Fruit fly (Drosophila melanogaster) whole organism, embryonic: ENCODE measurements around the gene Eip63E.

Experiments
- Abd-B ChIP-seq: fragments of 200-800 bp; sonication (Bioruptor generic); optimal IDR thresholded peaks from 2 replicates; lab custom pipeline; 2018; ENCODE audit warnings: missing biosample characterization, mild to moderate bottlenecking, missing genetic modification characterization, moderate library complexity
- B-H2 ChIP-seq: fragments of 200-800 bp; sonication (Bioruptor generic); optimal IDR thresholded peaks from 2 replicates; lab custom pipeline; 2018; ENCODE audit warnings: missing biosample characterization, mild to moderate bottlenecking, missing genetic modification characterization
- CG10366 ChIP-seq: fragments of 200-800 bp; sonication (Bioruptor generic); IDR thresholded peaks from 2 replicates; pipeline ENCODE4 v1.3.6; 2022; ENCODE audit warnings: missing biosample characterization, missing genetic modification characterization
- CG10462 ChIP-seq: fragments of 200-800 bp; sonication (Bioruptor generic); optimal IDR thresholded peaks from 2 replicates; lab custom pipeline; 2016; ENCODE audit warnings: missing biosample characterization, missing genetic modification characterization
- CG11093 ChIP-seq: fragments of 200-800 bp; sonication (Bioruptor generic); IDR thresholded peaks from 3 replicates; pipeline ENCODE4 v1.3.6; 2022; ENCODE audit warnings: missing biosample characterization, missing genetic modification characterization
- CG14860 ChIP-seq: fragments of 200-800 bp; sonication (Bioruptor generic); IDR thresholded peaks from 3 replicates; pipeline ENCODE4 v1.3.6; 2022; ENCODE audit warnings: missing biosample characterization, missing genetic modification characterization; ENCODE audit not compliant: partially characterized antibody
- CG15514 ChIP-seq: fragments of 200-800 bp; sonication (Bioruptor generic); optimal IDR thresholded peaks from 3 replicates; lab custom pipeline; 2017; ENCODE audit warnings: missing biosample characterization, missing genetic modification characterization, mild to moderate bottlenecking, moderate library complexity, missing genetic modification reagents
- CG1603 ChIP-seq: fragments of 200-800 bp; sonication (Bioruptor generic); optimal IDR thresholded peaks from 2 replicates; lab custom pipeline; 2019; ENCODE audit warnings: missing biosample characterization, mild to moderate bottlenecking, missing genetic modification characterization, moderate library complexity
- CG17359 ChIP-seq: fragments of 200-800 bp; sonication (Bioruptor generic); optimal IDR thresholded peaks from 3 replicates; lab custom pipeline; 2018; ENCODE audit warnings: missing biosample characterization, mild to moderate bottlenecking, missing genetic modification characterization, moderate library complexity
- CG30020 ChIP-seq: fragments of 200-800 bp; optimal IDR thresholded peaks from 2 replicates; lab custom pipeline; 2019; ENCODE audit warnings: missing biosample characterization, mild to moderate bottlenecking, missing genetic modification characterization, moderate library complexity
- CG4360 ChIP-seq: fragments of 200-800 bp; sonication (Bioruptor generic); IDR thresholded peaks from 2 replicates; pipeline ENCODE4 v1.3.6; 2022; ENCODE audit warnings: missing biosample characterization, missing genetic modification characterization
- CG6654 ChIP-seq: fragments of 200-800 bp; sonication (Bioruptor generic); optimal IDR thresholded peaks from 2 replicates; lab custom pipeline; 2017; ENCODE audit warnings: missing biosample characterization, mild to moderate bottlenecking, missing genetic modification characterization
- CG6765 ChIP-seq: fragments of 200-800 bp; sonication (Bioruptor generic); optimal IDR thresholded peaks from 3 replicates; lab custom pipeline; 2017; ENCODE audit warnings: missing biosample characterization, mild to moderate bottlenecking, missing genetic modification characterization
- CG7839 ChIP-seq: fragments of 200-800 bp; sonication (Bioruptor generic); optimal IDR thresholded peaks from 3 replicates; lab custom pipeline; 2018; ENCODE audit warnings: missing biosample characterization, mild to moderate bottlenecking, missing genetic modification characterization, moderate library complexity
- CG8478 ChIP-seq: fragments of >200 bp; optimal IDR thresholded peaks from 2 replicates; lab custom pipeline; 2018
- CG8944 ChIP-seq: fragments of 200-800 bp; sonication (Bioruptor generic); optimal IDR thresholded peaks from 3 replicates; lab custom pipeline; 2016; ENCODE audit warnings: missing biosample characterization, missing genetic modification characterization
- CHES-1-like ChIP-seq: fragments of 200-800 bp; sonication (Bioruptor generic); optimal IDR thresholded peaks from 2 replicates; lab custom pipeline; 2016; ENCODE audit warnings: missing biosample characterization, missing genetic modification characterization
- Deaf1 ChIP-seq: fragments of 200-800 bp; optimal IDR thresholded peaks from 3 replicates; lab custom pipeline; 2019; ENCODE audit warnings: missing biosample characterization, mild to moderate bottlenecking, missing genetic modification characterization, moderate library complexity
- Dp ChIP-seq: fragments of 200-800 bp; sonication (Bioruptor generic); optimal IDR thresholded peaks from 2 replicates; lab custom pipeline; 2018; ENCODE audit warnings: missing biosample characterization, mild to moderate bottlenecking, missing genetic modification characterization, moderate library complexity
- Lim3 ChIP-seq: fragments of 200-800 bp; sonication (Bioruptor generic); IDR thresholded peaks from 2 replicates; pipeline ENCODE4 v1.3.6; 2022; ENCODE audit warnings: missing biosample characterization, missing genetic modification characterization
- Neu2 ChIP-seq: fragments of 200-800 bp; sonication (Bioruptor generic); optimal IDR thresholded peaks from 3 replicates; lab custom pipeline; 2016; ENCODE audit warnings: missing biosample characterization, missing genetic modification characterization, borderline replicate concordance
- NfI ChIP-seq: fragments of 200-800 bp; sonication (Bioruptor generic); optimal IDR thresholded peaks from 3 replicates; lab custom pipeline; 2018; ENCODE audit warnings: missing biosample characterization, mild to moderate bottlenecking, missing genetic modification characterization, moderate library complexity
- Spps ChIP-seq: fragments of 200-800 bp; sonication (Bioruptor generic); optimal IDR thresholded peaks from 2 replicates; lab custom pipeline; 2018; ENCODE audit warnings: missing biosample characterization, mild to moderate bottlenecking, missing genetic modification characterization
- Sry-δ ChIP-seq: fragments of 200-800 bp; sonication (Bioruptor generic); optimal IDR thresholded peaks from 2 replicates; lab custom pipeline; 2016; ENCODE audit warnings: missing biosample characterization, missing genetic modification characterization
- Ssrp ChIP-seq: fragments of 200-800 bp; sonication (Bioruptor generic); optimal IDR thresholded peaks from 2 replicates; lab custom pipeline; 2018; ENCODE audit warnings: missing biosample characterization, mild to moderate bottlenecking, missing genetic modification characterization, moderate library complexity
- Trl ChIP-seq, 3 experiments: fragments of >200 bp in 2 of 3; fragments of 200-800 bp in 1 of 3; sonication (Bioruptor generic) in 1 of 3; optimal IDR thresholded peaks; 2 replicates in 1 of 3; 3 replicates in 2 of 3; lab custom pipeline; 2016 to 2017; ENCODE audit warnings: missing biosample characterization in 1 of 3, missing genetic modification characterization in 1 of 3
- ac ChIP-seq: fragments of 200-800 bp; sonication (Bioruptor generic); optimal IDR thresholded peaks from 3 replicates; lab custom pipeline; 2017; ENCODE audit warnings: missing biosample characterization, mild to moderate bottlenecking, missing genetic modification characterization
- amos ChIP-seq: fragments of 200-800 bp; sonication (Bioruptor generic); IDR thresholded peaks from 2 replicates; pipeline ENCODE4 v1.3.6; 2022; ENCODE audit warnings: missing biosample characterization, missing genetic modification characterization; ENCODE audit not compliant: partially characterized antibody
- ase ChIP-seq: fragments of 200-800 bp; sonication (Bioruptor generic); IDR thresholded peaks from 3 replicates; pipeline ENCODE4 v1.3.6; 2022; ENCODE audit warnings: missing biosample characterization, missing genetic modification characterization
- bcd ChIP-seq: fragments of 200-800 bp; sonication (Bioruptor generic); optimal IDR thresholded peaks from 2 replicates; lab custom pipeline; 2017; ENCODE audit warnings: missing biosample characterization, mild to moderate bottlenecking, missing genetic modification characterization
- btn ChIP-seq: fragments of 200-800 bp; sonication (Bioruptor generic); optimal IDR thresholded peaks from 2 replicates; lab custom pipeline; 2016; ENCODE audit warnings: missing biosample characterization, missing genetic modification characterization
- cad ChIP-seq: fragments of >200 bp; optimal IDR thresholded peaks from 2 replicates; lab custom pipeline; 2017; ENCODE audit warnings: missing biosample characterization, missing genetic modification characterization
- da ChIP-seq: fragments of 200-800 bp; sonication (Bioruptor generic); optimal IDR thresholded peaks from 2 replicates; lab custom pipeline; 2016; ENCODE audit warnings: missing biosample characterization, missing genetic modification characterization
- dpn ChIP-seq, 2 experiments: fragments of 200-800 bp; sonication (Bioruptor generic); optimal IDR thresholded peaks; 3 replicates each; lab custom pipeline; 2016; ENCODE audit warnings: missing biosample characterization in 2 of 2, missing genetic modification characterization in 2 of 2
- fru ChIP-seq: fragments of >200 bp; optimal IDR thresholded peaks from 2 replicates; lab custom pipeline; 2017
- ftz-f1 ChIP-seq: fragments of 200-800 bp; sonication (Bioruptor generic); optimal IDR thresholded peaks from 2 replicates; lab custom pipeline; 2016; ENCODE audit warnings: missing biosample characterization, missing genetic modification characterization
- gsb ChIP-seq: fragments of 200-800 bp; sonication (Bioruptor generic); IDR thresholded peaks from 2 replicates; pipeline ENCODE4 v1.3.6; 2022; ENCODE audit warnings: missing biosample characterization, missing genetic modification characterization
- gt ChIP-seq: fragments of 200-800 bp; sonication (Bioruptor generic); IDR thresholded peaks from 2 replicates; pipeline ENCODE4 v1.3.6; 2022; ENCODE audit warnings: missing biosample characterization, missing genetic modification characterization
- hb ChIP-seq: fragments of 200-800 bp; sonication (Bioruptor generic); IDR thresholded peaks from 3 replicates; pipeline ENCODE4 v1.3.6; 2022; ENCODE audit warnings: missing biosample characterization, missing genetic modification characterization; ENCODE audit not compliant: partially characterized antibody
- inv ChIP-seq: fragments of 200-800 bp; sonication (Bioruptor generic); IDR thresholded peaks from 2 replicates; pipeline ENCODE4 v1.3.6; 2022; ENCODE audit warnings: missing biosample characterization, missing genetic modification characterization; ENCODE audit not compliant: partially characterized antibody
- org-1 ChIP-seq: fragments of 200-800 bp; sonication (Bioruptor generic); optimal IDR thresholded peaks from 2 replicates; lab custom pipeline; 2017; ENCODE audit warnings: missing biosample characterization, missing genetic modification characterization
- seq ChIP-seq: fragments of 200-800 bp; sonication (Bioruptor generic); IDR thresholded peaks from 2 replicates; pipeline ENCODE4 v1.3.6; 2022; ENCODE audit warnings: missing biosample characterization, missing genetic modification characterization
- sqz ChIP-seq: fragments of 200-800 bp; sonication (Bioruptor generic); optimal IDR thresholded peaks from 3 replicates; lab custom pipeline; 2018; ENCODE audit warnings: missing biosample characterization, mild to moderate bottlenecking, missing genetic modification characterization
- stc ChIP-seq: fragments of 200-800 bp; sonication (Bioruptor generic); IDR thresholded peaks from 2 replicates; pipeline ENCODE4 v1.3.6; 2022; ENCODE audit warnings: missing biosample characterization, missing genetic modification characterization
- tna ChIP-seq: fragments of 200-800 bp; sonication (Bioruptor generic); IDR thresholded peaks from 2 replicates; pipeline ENCODE4 v1.3.6; 2022; ENCODE audit warnings: missing biosample characterization, missing genetic modification characterization; ENCODE audit not compliant: partially characterized antibody
- toy ChIP-seq: fragments of 200-800 bp; sonication (Bioruptor generic); IDR thresholded peaks from 2 replicates; pipeline ENCODE4 v1.3.6; 2022; ENCODE audit warnings: missing biosample characterization, missing genetic modification characterization
- twi ChIP-seq: fragments of 200-800 bp; optimal IDR thresholded peaks from 2 replicates; lab custom pipeline; 2019; ENCODE audit warnings: missing biosample characterization, mild to moderate bottlenecking, missing genetic modification characterization, moderate library complexity
- vfl ChIP-seq: fragments of 200-800 bp; sonication (Bioruptor generic); optimal IDR thresholded peaks from 2 replicates; lab custom pipeline; 2016; ENCODE audit warnings: missing biosample characterization, missing genetic modification characterization
- vnd ChIP-seq: fragments of 200-800 bp; sonication (Bioruptor generic); IDR thresholded peaks from 3 replicates; pipeline ENCODE4 v1.3.6; 2022; ENCODE audit warnings: missing biosample characterization, missing genetic modification characterization; ENCODE audit not compliant: partially characterized antibody

Eip63E gene

DNA sequence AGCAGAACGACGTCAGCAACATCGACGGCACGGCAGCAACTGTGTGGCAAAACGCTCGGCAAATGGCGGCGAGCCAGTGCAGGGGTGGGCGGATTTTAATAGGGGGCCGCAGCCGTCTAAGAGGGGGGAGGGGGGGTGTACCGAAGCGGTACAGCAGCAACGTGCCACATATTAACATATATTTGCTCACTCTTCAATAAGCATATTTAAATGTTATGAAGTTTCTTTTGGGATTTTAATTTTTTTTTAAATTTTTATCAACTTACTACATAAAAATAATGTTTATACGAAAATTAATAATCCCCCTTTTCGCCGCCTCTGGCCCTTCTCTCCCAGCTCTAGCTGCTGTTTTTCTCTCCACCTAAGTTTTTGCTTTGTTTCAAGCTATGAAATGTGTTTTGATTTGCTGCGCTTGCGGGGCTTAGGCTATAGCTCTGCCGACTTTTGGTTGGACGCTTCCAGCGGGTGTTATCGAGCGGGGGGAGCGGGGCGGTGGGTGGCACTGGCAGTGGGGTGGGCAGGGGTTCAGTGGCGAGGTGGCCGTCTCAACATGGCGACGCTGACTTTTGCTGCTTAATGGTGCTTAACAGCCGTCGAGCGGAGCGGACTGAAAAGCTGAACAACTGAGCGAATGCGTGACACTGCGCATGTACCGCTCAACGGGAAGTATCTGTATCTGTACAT is 117.1 kb downstream of the Eip63E start (continued):
- TF ChIP-seq Dp (GFP tag; lab: Kevin White, UChicago) (no peak), twi (peak; percentile 43), NfI (GFP tag; lab: Kevin White, UChicago) (peak; percentile 84), CG10366 (GFP tag; lab: Robert Waterston, UW) (peak; percentile 91), inv (GFP tag; lab: Robert Waterston, UW) (no peak), vnd (GFP tag; lab: Robert Waterston, UW) (no peak), CG11093 (peak; percentile 81; the same call in 2 of the 3 replicates), Lim3 (GFP tag; lab: Robert Waterston, UW) (peak; percentile 80), btn (GFP tag; lab: Kevin White, UChicago) (no peak), CG30020 (no peak), da (GFP tag; lab: Kevin White, UChicago) (no peak), CG15514 (peak; percentile 65), CG1603 (no peak), Sry-δ (no peak), Deaf1 (tag; lab: Kevin White, UChicago) (peak; percentile 44), dpn (GFP tag; optimal IDR thresholded peaks at IDR 0.05; lab: Kevin White, UChicago) (peak; percentile 40 to 87), CG8944 (no peak), CG7839 (tag; lab: Kevin White, UChicago) (peak; percentile 91), ac (GFP tag; lab: Kevin White, UChicago) (no peak), B-H2 (peak; percentile 45), CG14860 (GFP tag; lab: Robert Waterston, UW) (no peak), CHES-1-like (GFP tag; lab: Kevin White, UChicago) (no peak), stc (GFP tag; lab: Robert Waterston, UW) (peak; percentile 86), CG6654 (GFP tag; lab: Kevin White, UChicago) (peak; percentile 52), Spps (peak; percentile 4), toy (GFP tag; lab: Robert Waterston, UW) (no peak; the same call in 1 of the 2 replicates), CG6765 (GFP tag; lab: Kevin White, UChicago) (peak; percentile 66), CG17359 (tag; lab: Kevin White, UChicago) (peak; percentile 78), CG4360 (GFP tag; lab: Robert Waterston, UW) (peak; percentile 34; the same call in 1 of the 2 replicates), amos (GFP tag; lab: Robert Waterston, UW) (no peak), seq (GFP tag; lab: Robert Waterston, UW) (peak; percentile 93), tna (peak; percentile 27; the same call in 1 of the 2 replicates), hb (GFP tag; lab: Robert Waterston, UW) (no peak), ase (peak; percentile 69; the same call in 2 of the 3 replicates), Trl (optimal IDR thresholded peaks at IDR 0.05; lab: Kevin White, UChicago) (no peak), Trl (GFP tag; optimal IDR thresholded peaks at IDR 0.05; lab: Kevin White, UChicago) (no peak), Neu2 (GFP tag; lab: Kevin White, UChicago) (no peak), gt (0 out of 2 replicates have a peak, but pooled peaks have one; percentile 31), cad (GFP tag; lab: Kevin White, UChicago) (no peak), bcd (GFP tag; lab: Kevin White, UChicago) (peak; percentile 90), fru (lab: Kevin White, UChicago) (no peak), CG8478 (lab: Kevin White, UChicago) (no peak), ftz-f1 (GFP tag; lab: Kevin White, UChicago) (no peak), CG10462 (peak; percentile 70), vfl (GFP tag; lab: Kevin White, UChicago) (no peak), Ssrp (tag; lab: Kevin White, UChicago) (peak; percentile 79), sqz (GFP tag; lab: Kevin White, UChicago) (peak; percentile 37), org-1 (GFP tag; lab: Kevin White, UChicago) (peak; percentile 81), gsb (GFP tag; lab: Robert Waterston, UW) (peak; percentile 79), Abd-B (GFP tag; lab: Kevin White, UChicago) (peak; percentile 87)
